Fruit fly (Drosophila melanogaster) whole organism: ENCODE measurements around the gene CG18088.

ENCODE experiments used
- CG8478 ChIP-seq: fragments of >200 bp; optimal IDR thresholded peaks from 2 replicates; lab custom pipeline; 2018; ENCODE audit warnings: inconsistent platforms
- EcR ChIP-seq, 2 experiments: fragments of >200 bp; optimal IDR thresholded peaks; 2 replicates each; lab custom pipeline; 2017; ENCODE audit warnings: missing biosample characterization in 2 of 2, missing genetic modification characterization in 2 of 2, missing genetic modification reagents in 2 of 2
- pan ChIP-seq: fragments of >200 bp; optimal IDR thresholded peaks from 2 replicates; lab custom pipeline; 2017

dm6 chr2L:9019438-9019837 lies 52.1 kb downstream of the CG18088 start:
- TF ChIP-seq CG8478 (lab: Kevin White, UChicago) (no peak), EcR (GFP tag; optimal IDR thresholded peaks at IDR 0.05; lab: Kevin White, UChicago) (no peak), pan (no peak)
